Worm (Caenorhabditis elegans) whole organism, midembryonic: Measurements from ENCODE around the gene F48B9.1.
A peak's percentile ranks its signal among the peaks of the same experiment; 100 is the strongest.

Source experiments
- T22C8.4 ChIP-seq: fragments of 200-800 bp; sonication (Bioruptor generic); IDR thresholded peaks from 2 replicates; pipeline ENCODE4 v1.3.6; 2022; ENCODE audit warnings: missing genetic modification characterization, missing compliant biosample characterization
- cog-1 ChIP-seq: sonication (generic microtip); optimal IDR thresholded peaks from 2 replicates; lab custom pipeline; 2016; ENCODE audit warnings: missing genetic modification characterization, missing compliant biosample characterization
- flt-1 ChIP-seq: fragments of 200-800 bp; sonication (Bioruptor generic); IDR thresholded peaks from 2 replicates; pipeline ENCODE4 v1.3.6; 2022; ENCODE audit warnings: missing genetic modification characterization, missing compliant biosample characterization
- klf-2 ChIP-seq: fragments of 200-800 bp; sonication (Bioruptor generic); conservative IDR thresholded peaks from 2 replicates; pipeline ENCODE4 v1.3.6; 2022; ENCODE audit warnings: missing genetic modification reagents, missing genetic modification characterization, missing compliant biosample characterization
- med-1 ChIP-seq: sonication (generic microtip); optimal IDR thresholded peaks from 2 replicates; lab custom pipeline; 2017; ENCODE audit warnings: missing genetic modification characterization, mild to moderate bottlenecking, missing compliant biosample characterization, antibody characterized with exemption, missing genetic modification reagents; ENCODE audit not compliant: insufficient read depth
- ref-1 ChIP-seq: fragments of 200-800 bp; sonication (Bioruptor generic); conservative IDR thresholded peaks from 2 replicates; pipeline ENCODE4 v1.3.6; 2022; ENCODE audit warnings: missing genetic modification reagents, missing genetic modification characterization, missing compliant biosample characterization
- tab-1 ChIP-seq: fragments of 200-800 bp; sonication (Bioruptor generic); IDR thresholded peaks from 2 replicates; pipeline ENCODE4 v1.3.6; 2022; ENCODE audit warnings: missing genetic modification characterization, missing compliant biosample characterization
- ztf-23 ChIP-seq: fragments of 200-800 bp; sonication (Bioruptor generic); IDR thresholded peaks from 2 replicates; pipeline ENCODE4 v1.3.6; 2022; ENCODE audit warnings: missing genetic modification reagents, missing genetic modification characterization, missing compliant biosample characterization
- ztf-29 ChIP-seq: fragments of 200-800 bp; sonication (Bioruptor generic); IDR thresholded peaks from 2 replicates; pipeline ENCODE4 v1.3.6; 2022; ENCODE audit warnings: missing genetic modification reagents, missing genetic modification characterization, missing compliant biosample characterization

The F48B9.1 gene

ce11 chrX:2153780-2154179 lies 26.9 kb upstream of the F48B9.1 start:
- no peak for TF ChIP-seq ztf-23 (GFP tag; lab: Robert Waterston, UW)
- no peak for TF ChIP-seq tab-1 (GFP tag; lab: Robert Waterston, UW)
- no peak for TF ChIP-seq med-1 (GFP tag; lab: Kevin White, UChicago)
- no peak for TF ChIP-seq klf-2 (GFP tag; lab: Robert Waterston, UW)
- TF ChIP-seq cog-1 (tag; lab: Kevin White, UChicago), result no peak
- no peak for TF ChIP-seq flt-1 (GFP tag; lab: Robert Waterston, UW)
- no peak for TF ChIP-seq ref-1 (GFP tag; lab: Robert Waterston, UW)
- no peak for TF ChIP-seq T22C8.4 (GFP tag; lab: Robert Waterston, UW)
- no peak for TF ChIP-seq ztf-29 (GFP tag; lab: Robert Waterston, UW)

DNA sequence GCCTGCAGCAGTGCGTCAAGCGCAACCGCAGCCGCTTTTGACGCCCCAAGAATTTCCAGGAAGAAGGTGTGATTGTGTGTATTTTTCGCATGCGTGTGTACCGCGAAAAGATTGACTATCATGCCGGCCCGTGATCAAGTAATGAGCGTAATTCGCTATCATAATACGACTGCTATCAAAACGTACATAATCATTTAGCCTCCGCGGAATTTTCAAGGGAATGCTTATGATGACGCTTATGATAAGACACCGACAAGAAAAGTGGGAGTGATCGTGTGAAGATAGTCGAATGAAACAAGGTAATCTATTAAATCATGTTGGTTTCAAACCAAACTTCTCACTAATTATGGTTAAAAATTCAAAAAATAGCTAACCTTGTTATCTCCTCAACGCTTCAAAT lies 22.8 kb upstream of the F48B9.1 start:
- no peak for TF ChIP-seq tab-1 (GFP tag; lab: Robert Waterston, UW)

DNA sequence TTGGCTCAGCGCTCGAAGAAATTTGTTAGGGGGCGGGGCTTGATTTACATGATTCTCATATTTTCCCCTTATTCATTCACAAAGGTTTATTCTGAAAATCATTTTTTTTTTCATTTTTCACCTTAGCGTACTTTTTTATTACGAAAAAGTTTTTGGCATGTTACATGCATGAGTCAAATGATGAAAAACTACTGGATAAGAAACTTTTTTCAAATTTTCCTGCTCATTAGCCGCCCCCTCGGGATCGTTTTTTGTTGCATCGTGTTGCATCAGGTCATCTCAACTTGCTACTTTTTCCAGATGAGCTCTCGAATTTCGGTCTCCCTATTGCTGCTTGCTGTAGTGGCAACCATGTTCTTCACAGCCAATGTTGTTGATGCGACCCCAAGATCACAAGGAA lies 17.6 kb upstream of the F48B9.1 start, which contains the start of gene pdf-2:
Gene pdf-2, plus strand, starts transcription at position 301 of the 400 bp plus-strand sequence.
- TF ChIP-seq klf-2 (GFP tag; lab: Robert Waterston, UW) (no peak), ztf-23 (GFP tag; lab: Robert Waterston, UW) (no peak), med-1 (GFP tag; lab: Kevin White, UChicago) (no peak), ref-1 (GFP tag; lab: Robert Waterston, UW) (no peak), ztf-29 (GFP tag; lab: Robert Waterston, UW) (no peak), cog-1 (tag; lab: Kevin White, UChicago) (no peak), T22C8.4 (GFP tag; lab: Robert Waterston, UW) (no peak), tab-1 (GFP tag; lab: Robert Waterston, UW) (no peak), flt-1 (GFP tag; lab: Robert Waterston, UW) (no peak)

ce11 chrX:2164751-2165150 lies 15.9 kb upstream of the F48B9.1 start, which contains the start of gene F48B9.3:
Gene F48B9.3, plus strand, starts transcription at chrX:2165051.
- TF ChIP-seq flt-1 (GFP tag; lab: Robert Waterston, UW) (no peak), cog-1 (tag; lab: Kevin White, UChicago) (no peak), ztf-23 (GFP tag; lab: Robert Waterston, UW) (no peak)

ce11 chrX:2176361-2176880 lies 4.3 kb upstream of the F48B9.1 start, which contains the start of gene F48B9.8:
Gene F48B9.8, minus strand, starts transcription at chrX:2176411.
- TF ChIP-seq med-1 (GFP tag; lab: Kevin White, UChicago), result no peak
- TF ChIP-seq tab-1 (GFP tag; lab: Robert Waterston, UW), result no peak
- TF ChIP-seq klf-2 (GFP tag; lab: Robert Waterston, UW), result no peak
- TF ChIP-seq ref-1 (GFP tag; lab: Robert Waterston, UW), result no peak
- no peak for TF ChIP-seq cog-1 (tag; lab: Kevin White, UChicago)
- TF ChIP-seq ztf-23 (GFP tag; lab: Robert Waterston, UW), result no peak
- TF ChIP-seq T22C8.4 (GFP tag; lab: Robert Waterston, UW), result peak; percentile 32; the same call in 1 of the 2 replicates

- TF ChIP-seq klf-2 (GFP tag; lab: Robert Waterston, UW) (no peak), med-1 (GFP tag; lab: Kevin White, UChicago) (no peak), flt-1 (GFP tag; lab: Robert Waterston, UW) (no peak), T22C8.4 (GFP tag; lab: Robert Waterston, UW) (no peak), ztf-29 (GFP tag; lab: Robert Waterston, UW) (no peak), cog-1 (tag; lab: Kevin White, UChicago) (no peak), ref-1 (GFP tag; lab: Robert Waterston, UW) (no peak), ztf-23 (GFP tag; lab: Robert Waterston, UW) (no peak), tab-1 (GFP tag; lab: Robert Waterston, UW) (no peak)
These were observed 2.9 kb upstream of the F48B9.1 start for ce11 chrX:2177731-2178326.

DNA sequence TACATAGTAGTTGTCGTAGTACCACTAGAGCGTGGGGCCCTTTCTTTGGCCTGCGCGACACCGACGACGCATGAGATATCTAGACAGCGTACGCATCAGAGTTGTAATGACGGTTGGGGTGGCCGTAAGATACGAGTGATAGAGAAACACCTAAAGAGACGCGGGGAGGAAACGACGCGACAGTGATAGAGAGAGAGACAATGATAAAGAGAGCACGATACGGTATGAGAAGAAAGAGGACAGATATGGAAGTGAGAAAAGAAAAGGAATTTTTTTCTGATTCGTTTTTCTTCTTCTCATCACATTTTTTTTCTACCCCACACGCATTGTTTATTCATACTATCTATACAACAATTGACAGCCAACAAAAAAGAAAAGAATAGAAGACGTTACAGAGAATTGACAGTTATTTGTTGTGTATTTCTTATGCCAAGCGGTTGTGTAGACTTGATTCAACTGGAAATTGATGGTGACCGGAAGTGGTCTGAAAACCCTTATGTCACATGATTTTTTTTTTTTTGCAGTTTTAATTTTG lies 2.2 kb upstream of the F48B9.1 start:
- TF ChIP-seq cog-1 (tag; lab: Kevin White, UChicago), result no peak
- TF ChIP-seq med-1 (GFP tag; lab: Kevin White, UChicago), result no peak
- no peak for TF ChIP-seq ref-1 (GFP tag; lab: Robert Waterston, UW)
- TF ChIP-seq flt-1 (GFP tag; lab: Robert Waterston, UW), result no peak

ce11 chrX:2188885-2189284 lies 8.2 kb downstream of the F48B9.1 start:
- TF ChIP-seq ref-1 (GFP tag; lab: Robert Waterston, UW), result no peak
- no peak for TF ChIP-seq ztf-29 (GFP tag; lab: Robert Waterston, UW)
- no peak for TF ChIP-seq med-1 (GFP tag; lab: Kevin White, UChicago)
- TF ChIP-seq tab-1 (GFP tag; lab: Robert Waterston, UW), result no peak
- no peak for TF ChIP-seq T22C8.4 (GFP tag; lab: Robert Waterston, UW)
- TF ChIP-seq cog-1 (tag; lab: Kevin White, UChicago), result no peak
- no peak for TF ChIP-seq ztf-23 (GFP tag; lab: Robert Waterston, UW)
- TF ChIP-seq flt-1 (GFP tag; lab: Robert Waterston, UW), result no peak
- no peak for TF ChIP-seq klf-2 (GFP tag; lab: Robert Waterston, UW)

ce11 chrX:2190740-2191139 lies 10.1 kb downstream of the F48B9.1 start:
- TF ChIP-seq klf-2 (GFP tag; lab: Robert Waterston, UW) (no peak), cog-1 (tag; lab: Kevin White, UChicago) (no peak), ref-1 (GFP tag; lab: Robert Waterston, UW) (no peak), tab-1 (GFP tag; lab: Robert Waterston, UW) (no peak), med-1 (GFP tag; lab: Kevin White, UChicago) (no peak), ztf-23 (GFP tag; lab: Robert Waterston, UW) (no peak), T22C8.4 (GFP tag; lab: Robert Waterston, UW) (no peak), flt-1 (GFP tag; lab: Robert Waterston, UW) (no peak), ztf-29 (GFP tag; lab: Robert Waterston, UW) (no peak)
